Worm (Caenorhabditis elegans) whole organism, L2 larva: ENCODE results near the gene C16D9.8.

ENCODE experiments used
- C34F6.9 ChIP-seq: fragments of 150-350 bp; optimal IDR thresholded peaks from 2 replicates; lab custom pipeline; 2014; ENCODE audit warnings: missing biosample characterization, missing genetic modification characterization
- F13H6.1 ChIP-seq: sonication (generic microtip); optimal IDR thresholded peaks from 2 replicates; lab custom pipeline; 2016; ENCODE audit warnings: missing genetic modification characterization, missing compliant biosample characterization
- R02D3.7 ChIP-seq: fragments of 150-350 bp; optimal IDR thresholded peaks from 2 replicates; lab custom pipeline; 2014; ENCODE audit warnings: missing biosample characterization, missing genetic modification characterization
- Y55F3AM.14 ChIP-seq: fragments of 200-800 bp; sonication (Bioruptor generic); optimal IDR thresholded peaks from 2 replicates; lab custom pipeline; 2018; ENCODE audit warnings: mild to moderate bottlenecking, missing genetic modification characterization, missing compliant biosample characterization
- ZK546.5 ChIP-seq: sonication (generic microtip); optimal IDR thresholded peaks from 2 replicates; lab custom pipeline; 2017; ENCODE audit warnings: missing biosample characterization, missing genetic modification characterization
- aly-2 ChIP-seq: fragments of 150-350 bp; optimal IDR thresholded peaks from 2 replicates; lab custom pipeline; 2014; ENCODE audit warnings: missing biosample characterization, missing genetic modification characterization
- ama-1 ChIP-seq: fragments of 150-350 bp; optimal IDR thresholded peaks from 2 replicates; lab custom pipeline; 2018; ENCODE audit warnings: inconsistent platforms
- blmp-1 ChIP-seq: sonication (generic microtip); optimal IDR thresholded peaks from 2 replicates; lab custom pipeline; 2017; ENCODE audit warnings: missing genetic modification characterization, mild to moderate bottlenecking, missing compliant biosample characterization, antibody characterized with exemption, moderate library complexity; ENCODE audit not compliant: insufficient read depth
- dmd-4 ChIP-seq: sonication (generic microtip); optimal IDR thresholded peaks from 2 replicates; lab custom pipeline; 2017; ENCODE audit warnings: missing biosample characterization, missing genetic modification characterization
- egl-27 ChIP-seq: sonication (generic microtip); optimal IDR thresholded peaks from 3 replicates; lab custom pipeline; 2017; ENCODE audit warnings: missing biosample characterization, missing genetic modification reagents, missing genetic modification characterization
- elt-1 ChIP-seq: fragments of 150-350 bp; optimal IDR thresholded peaks from 2 replicates; lab custom pipeline; 2014; ENCODE audit warnings: missing biosample characterization, missing genetic modification characterization
- elt-3 ChIP-seq: sonication (generic microtip); optimal IDR thresholded peaks from 2 replicates; lab custom pipeline; 2017; ENCODE audit warnings: missing biosample characterization, missing genetic modification characterization
- fos-1 ChIP-seq: fragments of 150-350 bp; optimal IDR thresholded peaks from 2 replicates; lab custom pipeline; 2014; ENCODE audit warnings: missing biosample characterization, missing genetic modification characterization
- gmeb-1 ChIP-seq: fragments of 150-350 bp; optimal IDR thresholded peaks from 2 replicates; lab custom pipeline; 2014; ENCODE audit warnings: missing biosample characterization, missing genetic modification characterization
- lin-11 ChIP-seq: fragments of 150-350 bp; sonication (generic microtip); optimal IDR thresholded peaks from 2 replicates; lab custom pipeline; 2014; ENCODE audit warnings: missing biosample characterization, missing genetic modification characterization, inconsistent platforms, mixed read lengths
- lsy-2 ChIP-seq, 2 experiments: fragments of 150-350 bp in 1 of 2; sonication (generic microtip) in 1 of 2; optimal IDR thresholded peaks; 2 replicates each; lab custom pipeline; 2014 to 2017; ENCODE audit warnings: missing biosample characterization in 2 of 2, missing genetic modification characterization in 2 of 2
- mbf-1 ChIP-seq: sonication (generic microtip); optimal IDR thresholded peaks from 2 replicates; lab custom pipeline; 2017; ENCODE audit warnings: missing biosample characterization, missing genetic modification characterization
- nhr-10 ChIP-seq: sonication (generic microtip); optimal IDR thresholded peaks from 2 replicates; lab custom pipeline; 2017; ENCODE audit warnings: missing biosample characterization, missing genetic modification characterization
- nhr-11 ChIP-seq: fragments of 150-350 bp; optimal IDR thresholded peaks from 2 replicates; lab custom pipeline; 2014; ENCODE audit warnings: missing biosample characterization, missing genetic modification characterization
- nhr-12 ChIP-seq: fragments of 150-350 bp; optimal IDR thresholded peaks from 2 replicates; lab custom pipeline; 2014; ENCODE audit warnings: missing biosample characterization, missing genetic modification characterization
- nhr-129 ChIP-seq: fragments of 150-350 bp; optimal IDR thresholded peaks from 2 replicates; lab custom pipeline; 2014; ENCODE audit warnings: missing biosample characterization, missing genetic modification characterization
- nhr-21 ChIP-seq: fragments of 150-350 bp; optimal IDR thresholded peaks from 2 replicates; lab custom pipeline; 2014; ENCODE audit warnings: missing biosample characterization, missing genetic modification characterization
- nhr-23 ChIP-seq: fragments of 150-350 bp; optimal IDR thresholded peaks from 2 replicates; lab custom pipeline; 2014; ENCODE audit warnings: missing biosample characterization, missing genetic modification reagents, missing genetic modification characterization
- nhr-25 ChIP-seq: fragments of 150-350 bp; sonication (generic microtip); optimal IDR thresholded peaks from 3 replicates; lab custom pipeline; 2014; ENCODE audit warnings: missing biosample characterization, missing genetic modification characterization
- nhr-6 ChIP-seq: fragments of 150-350 bp; optimal IDR thresholded peaks from 2 replicates; lab custom pipeline; 2014; ENCODE audit warnings: missing biosample characterization, missing genetic modification characterization
- sem-4 ChIP-seq: fragments of 150-350 bp; optimal IDR thresholded peaks from 2 replicates; lab custom pipeline; 2014; ENCODE audit warnings: missing biosample characterization, missing genetic modification reagents, missing genetic modification characterization
- unc-39 ChIP-seq: fragments of 150-350 bp; optimal IDR thresholded peaks from 2 replicates; lab custom pipeline; 2014; ENCODE audit warnings: missing biosample characterization, missing genetic modification characterization
- unc-55 ChIP-seq: fragments of 150-350 bp; sonication (generic microtip); optimal IDR thresholded peaks from 3 replicates; lab custom pipeline; 2014; ENCODE audit warnings: missing biosample characterization, missing genetic modification reagents, missing genetic modification characterization
- unc-62 ChIP-seq: fragments of 150-350 bp; optimal IDR thresholded peaks from 2 replicates; lab custom pipeline; 2014; ENCODE audit warnings: missing biosample characterization, missing genetic modification reagents, missing genetic modification characterization
- zag-1 ChIP-seq: fragments of 150-350 bp; optimal IDR thresholded peaks from 2 replicates; lab custom pipeline; 2014; ENCODE audit warnings: missing biosample characterization, missing genetic modification characterization
- ztf-1 ChIP-seq: fragments of 200-800 bp; sonication (Bioruptor generic); conservative IDR thresholded peaks from 2 replicates; pipeline ENCODE4 v1.3.6; 2022; ENCODE audit warnings: missing genetic modification characterization, missing compliant biosample characterization
- ztf-11 ChIP-seq: sonication (generic microtip); optimal IDR thresholded peaks from 2 replicates; lab custom pipeline; 2017; ENCODE audit warnings: missing biosample characterization, missing genetic modification characterization
- ztf-4 ChIP-seq: fragments of 150-350 bp; optimal IDR thresholded peaks from 2 replicates; lab custom pipeline; 2014; ENCODE audit warnings: missing biosample characterization, missing genetic modification characterization

Gene C16D9.8

ce11 chrV:8288125-8288806 lies 24.9 kb upstream of the C16D9.8 start (continued):
- TF ChIP-seq R02D3.7 = no peak
- TF ChIP-seq nhr-12 = no peak
- TF ChIP-seq nhr-129 (tag; lab: Kevin White, UChicago) = no peak
- TF ChIP-seq F13H6.1 (tag; lab: Kevin White, UChicago) = no peak
- no peak for TF ChIP-seq nhr-10 (tag; lab: Kevin White, UChicago)
- no peak for TF ChIP-seq nhr-25 (tag; lab: Kevin White, UChicago)

DNA sequence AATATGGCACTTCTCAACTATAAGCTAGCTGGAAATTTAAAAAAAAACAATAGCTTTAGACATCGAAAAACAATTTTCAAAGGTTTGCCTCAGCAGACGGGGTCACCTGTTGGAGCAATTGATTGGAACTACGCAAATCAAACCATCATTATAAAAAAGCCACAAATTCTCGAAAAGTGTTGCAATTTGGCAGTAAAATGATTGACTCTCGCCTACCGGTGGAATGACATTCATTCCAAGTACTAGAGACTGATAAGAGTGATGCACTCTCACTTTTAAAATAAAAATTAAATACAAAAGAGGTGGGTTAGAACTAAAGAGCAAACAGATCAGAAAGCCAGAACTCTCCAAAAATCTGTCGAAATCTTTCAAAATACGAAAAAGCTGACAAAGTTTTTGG lies 22.1 kb upstream of the C16D9.8 start:
- TF ChIP-seq nhr-10 (tag; lab: Kevin White, UChicago) = no peak
- no peak for TF ChIP-seq blmp-1 (tag; lab: Kevin White, UChicago)
- TF ChIP-seq fos-1 (tag; lab: Kevin White, UChicago) = peak; percentile 28

DNA sequence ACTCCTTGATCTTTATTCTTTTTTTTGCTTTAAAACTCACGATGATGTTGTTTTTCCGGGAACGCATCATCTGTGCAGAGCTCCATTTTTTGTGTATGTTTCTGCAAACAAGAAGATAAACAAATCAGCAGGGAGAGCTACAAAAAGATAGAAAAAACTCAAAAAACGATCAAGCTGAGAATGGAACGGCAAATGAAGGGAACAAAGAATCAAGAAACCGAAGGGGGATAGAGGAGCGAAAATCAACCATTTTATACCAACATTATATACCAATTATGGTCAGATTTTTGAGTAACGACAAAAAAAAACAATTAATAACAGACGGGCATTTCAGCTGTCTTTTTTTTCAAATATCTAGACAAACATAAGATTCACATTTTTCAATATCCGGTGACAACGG lies 21.4 kb upstream of the C16D9.8 start, which contains the start of gene slc-17.5:
Gene slc-17.5 (minus strand): TSS at position 101 of the 400 bp plus-strand sequence.
- TF ChIP-seq dmd-4 (tag; lab: Kevin White, UChicago) (no peak), blmp-1 (tag; lab: Kevin White, UChicago) (no peak), unc-62 (GFP tag; lab: Kevin White, UChicago) (no peak), nhr-21 (tag; lab: Kevin White, UChicago) (no peak), elt-1 (tag; lab: Kevin White, UChicago) (no peak), elt-3 (tag; lab: Kevin White, UChicago) (no peak), ZK546.5 (no peak), mbf-1 (tag; lab: Kevin White, UChicago) (no peak), R02D3.7 (no peak), ztf-1 (GFP tag; lab: Robert Waterston, UW) (no peak), nhr-12 (no peak), lsy-2 (tag; optimal IDR thresholded peaks at IDR 0.05; lab: Kevin White, UChicago) (no peak), egl-27 (no peak), unc-39 (no peak), aly-2 (no peak)

DNA sequence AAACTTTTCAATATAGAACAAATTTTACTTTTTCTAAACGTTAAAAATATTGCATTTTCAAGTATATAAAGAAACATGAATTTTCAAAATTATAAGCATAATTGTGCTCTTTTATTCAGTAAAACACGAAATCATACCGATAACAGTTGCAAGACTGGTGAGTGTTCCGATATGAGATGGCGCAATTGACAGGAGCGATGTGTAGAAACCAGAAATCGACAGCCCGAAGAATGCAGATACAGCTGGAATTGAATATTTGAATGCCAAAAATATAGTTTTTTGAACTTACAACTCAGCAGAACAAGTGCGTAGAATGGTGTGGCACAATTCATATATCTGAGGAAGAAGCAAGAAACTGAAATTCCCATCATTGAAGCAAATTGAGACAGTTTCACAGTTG lies 19.6 kb upstream of the C16D9.8 start:
- TF ChIP-seq blmp-1 (tag; lab: Kevin White, UChicago) (no peak), nhr-10 (tag; lab: Kevin White, UChicago) (no peak), zag-1 (tag; lab: Kevin White, UChicago) (no peak), lsy-2 (tag; optimal IDR thresholded peaks at IDR 0.05; lab: Kevin White, UChicago) (no peak)

- no peak for TF ChIP-seq ZK546.5
- TF ChIP-seq ama-1 = no peak
- TF ChIP-seq ztf-4 (tag; lab: Kevin White, UChicago) = no peak
- TF ChIP-seq R02D3.7 = no peak
- TF ChIP-seq ztf-1 (GFP tag; lab: Robert Waterston, UW) = no peak
- no peak for TF ChIP-seq zag-1 (tag; lab: Kevin White, UChicago)
- no peak for TF ChIP-seq F13H6.1 (tag; lab: Kevin White, UChicago)
- no peak for TF ChIP-seq fos-1 (tag; lab: Kevin White, UChicago)
- no peak for TF ChIP-seq nhr-6 (tag; lab: Kevin White, UChicago)
- TF ChIP-seq aly-2 = no peak
- TF ChIP-seq unc-62 (GFP tag; lab: Kevin White, UChicago) = no peak
- TF ChIP-seq lsy-2 (tag; optimal IDR thresholded peaks at IDR 0.05; lab: Kevin White, UChicago) = no peak
- no peak for TF ChIP-seq Y55F3AM.14 (GFP tag; lab: Kevin White, UChicago)
- TF ChIP-seq C34F6.9 (tag; lab: Kevin White, UChicago) = no peak
Observed at ce11 chrV:8281646-8282045, 18.3 kb upstream of the C16D9.8 start.

DNA sequence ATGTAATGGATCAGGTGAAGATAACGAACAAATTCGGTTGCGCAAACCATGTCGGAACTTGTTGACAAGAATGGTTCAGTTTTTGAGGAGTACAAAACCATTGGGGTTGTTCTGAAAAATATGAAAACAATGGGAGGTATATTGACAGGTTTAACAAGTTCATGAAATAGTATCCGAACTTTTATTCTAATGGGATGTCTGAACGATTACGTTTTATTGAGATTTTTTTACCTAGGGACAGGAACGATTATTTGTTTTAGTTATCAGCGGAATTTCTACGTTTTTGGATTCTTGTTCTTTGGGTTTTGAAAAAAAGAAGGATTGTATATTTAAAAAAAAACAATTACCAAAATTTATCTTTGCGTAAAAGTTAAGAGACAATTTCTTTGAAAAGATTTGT lies 17.4 kb upstream of the C16D9.8 start, which contains the start of gene str-135:
Gene str-135 (minus strand): TSS at position 101 of the 400 bp plus-strand sequence.
- TF ChIP-seq C34F6.9 (tag; lab: Kevin White, UChicago) (no peak), nhr-6 (tag; lab: Kevin White, UChicago) (no peak), zag-1 (tag; lab: Kevin White, UChicago) (no peak), nhr-23 (tag; lab: Kevin White, UChicago) (no peak), elt-3 (tag; lab: Kevin White, UChicago) (no peak), egl-27 (no peak), R02D3.7 (no peak), Y55F3AM.14 (GFP tag; lab: Kevin White, UChicago) (no peak), unc-62 (GFP tag; lab: Kevin White, UChicago) (no peak), sem-4 (tag; lab: Kevin White, UChicago) (no peak), dmd-4 (tag; lab: Kevin White, UChicago) (no peak), nhr-21 (tag; lab: Kevin White, UChicago) (no peak), ztf-11 (tag; lab: Kevin White, UChicago) (no peak), lin-11 (tag; lab: Kevin White, UChicago) (no peak), unc-55 (no peak), gmeb-1 (tag; lab: Kevin White, UChicago) (no peak), ztf-1 (GFP tag; lab: Robert Waterston, UW) (no peak), ama-1 (no peak), nhr-11 (tag; lab: Kevin White, UChicago) (no peak)
- TF ChIP-seq, all 48 proteins: peak for 0
